Worm (Caenorhabditis elegans) whole organism, midembryonic: ENCODE results near the gene srh-52.

Experiments used
- T22C8.4 ChIP-seq: fragments of 200-800 bp; sonication (Bioruptor generic); IDR thresholded peaks from 2 replicates; pipeline ENCODE4 v1.3.6; 2022; ENCODE audit warnings: missing genetic modification characterization, missing compliant biosample characterization
- cog-1 ChIP-seq: sonication (generic microtip); optimal IDR thresholded peaks from 2 replicates; lab custom pipeline; 2016; ENCODE audit warnings: missing genetic modification characterization, missing compliant biosample characterization
- flt-1 ChIP-seq: fragments of 200-800 bp; sonication (Bioruptor generic); IDR thresholded peaks from 2 replicates; pipeline ENCODE4 v1.3.6; 2022; ENCODE audit warnings: missing genetic modification characterization, missing compliant biosample characterization
- klf-2 ChIP-seq: fragments of 200-800 bp; sonication (Bioruptor generic); conservative IDR thresholded peaks from 2 replicates; pipeline ENCODE4 v1.3.6; 2022; ENCODE audit warnings: missing genetic modification reagents, missing genetic modification characterization, missing compliant biosample characterization
- med-1 ChIP-seq: sonication (generic microtip); optimal IDR thresholded peaks from 2 replicates; lab custom pipeline; 2017; ENCODE audit warnings: missing genetic modification characterization, mild to moderate bottlenecking, missing compliant biosample characterization, antibody characterized with exemption, missing genetic modification reagents; ENCODE audit not compliant: insufficient read depth
- ref-1 ChIP-seq: fragments of 200-800 bp; sonication (Bioruptor generic); conservative IDR thresholded peaks from 2 replicates; pipeline ENCODE4 v1.3.6; 2022; ENCODE audit warnings: missing genetic modification reagents, missing genetic modification characterization, missing compliant biosample characterization
- tab-1 ChIP-seq: fragments of 200-800 bp; sonication (Bioruptor generic); IDR thresholded peaks from 2 replicates; pipeline ENCODE4 v1.3.6; 2022; ENCODE audit warnings: missing genetic modification characterization, missing compliant biosample characterization
- ztf-23 ChIP-seq: fragments of 200-800 bp; sonication (Bioruptor generic); IDR thresholded peaks from 2 replicates; pipeline ENCODE4 v1.3.6; 2022; ENCODE audit warnings: missing genetic modification reagents, missing genetic modification characterization, missing compliant biosample characterization
- ztf-29 ChIP-seq: fragments of 200-800 bp; sonication (Bioruptor generic); IDR thresholded peaks from 2 replicates; pipeline ENCODE4 v1.3.6; 2022; ENCODE audit warnings: missing genetic modification reagents, missing genetic modification characterization, missing compliant biosample characterization

The srh-52 gene

ce11 chrV:15349044-15349443 is 27.1 kb downstream of the srh-52 start, which contains the start of gene clec-230:
TSS of gene clec-230 (minus strand) at chrV:15349144.
- TF ChIP-seq flt-1 (no peak), med-1 (GFP tag; lab: Kevin White, UChicago) (no peak), cog-1 (tag; lab: Kevin White, UChicago) (no peak), ztf-29 (GFP tag; lab: Robert Waterston, UW) (no peak), tab-1 (no peak), T22C8.4 (GFP tag; lab: Robert Waterston, UW) (no peak), klf-2 (GFP tag; lab: Robert Waterston, UW) (no peak), ref-1 (GFP tag; lab: Robert Waterston, UW) (no peak), ztf-23 (GFP tag; lab: Robert Waterston, UW) (no peak)

ce11 chrV:15347292-15347691 is 28.8 kb downstream of the srh-52 start, which contains the start of gene C29F3.3:
TSS of gene C29F3.3 (minus strand) at chrV:15347392.
- TF ChIP-seq flt-1 (no peak), med-1 (GFP tag; lab: Kevin White, UChicago) (no peak), ztf-29 (GFP tag; lab: Robert Waterston, UW) (no peak), T22C8.4 (GFP tag; lab: Robert Waterston, UW) (no peak), ztf-23 (GFP tag; lab: Robert Waterston, UW) (no peak), ref-1 (GFP tag; lab: Robert Waterston, UW) (no peak), klf-2 (GFP tag; lab: Robert Waterston, UW) (no peak), cog-1 (tag; lab: Kevin White, UChicago) (no peak), tab-1 (no peak)

- no peak for TF ChIP-seq ztf-29 (GFP tag; lab: Robert Waterston, UW)
- TF ChIP-seq ztf-23 (GFP tag; lab: Robert Waterston, UW): no peak
- no peak for TF ChIP-seq med-1 (GFP tag; lab: Kevin White, UChicago)
- no peak for TF ChIP-seq ref-1 (GFP tag; lab: Robert Waterston, UW)
- no peak for TF ChIP-seq T22C8.4 (GFP tag; lab: Robert Waterston, UW)
- no peak for TF ChIP-seq tab-1
- TF ChIP-seq klf-2 (GFP tag; lab: Robert Waterston, UW): no peak
- no peak for TF ChIP-seq cog-1 (tag; lab: Kevin White, UChicago)
- TF ChIP-seq flt-1: no peak
These were observed 31.6 kb downstream of the srh-52 start, which contains the start of gene wrt-8 for ce11 chrV:15344481-15344880. TSS of gene wrt-8 (minus strand) at chrV:15344581.

ce11 chrV:15341404-15341803 is 34.7 kb downstream of the srh-52 start, which contains the start of gene clec-229:
TSS of gene clec-229 (minus strand) at chrV:15341504.
- no peak for TF ChIP-seq ref-1 (GFP tag; lab: Robert Waterston, UW)
- no peak for TF ChIP-seq ztf-29 (GFP tag; lab: Robert Waterston, UW)
- no peak for TF ChIP-seq tab-1
- TF ChIP-seq cog-1 (tag; lab: Kevin White, UChicago): no peak
- no peak for TF ChIP-seq med-1 (GFP tag; lab: Kevin White, UChicago)

ce11 chrV:15339363-15339762 is 36.8 kb downstream of the srh-52 start, which contains the start of gene clec-228:
TSS of gene clec-228 (minus strand) at chrV:15339463.
- no peak for TF ChIP-seq tab-1
- TF ChIP-seq med-1 (GFP tag; lab: Kevin White, UChicago): no peak
- no peak for TF ChIP-seq klf-2 (GFP tag; lab: Robert Waterston, UW)
- no peak for TF ChIP-seq flt-1
- TF ChIP-seq ref-1 (GFP tag; lab: Robert Waterston, UW): no peak
- TF ChIP-seq T22C8.4 (GFP tag; lab: Robert Waterston, UW): no peak

ce11 chrV:15337405-15337804 is 38.7 kb downstream of the srh-52 start, which contains the start of gene wrt-7:
TSS of gene wrt-7 (minus strand) at chrV:15337505.
- TF ChIP-seq klf-2 (GFP tag; lab: Robert Waterston, UW): no peak
- no peak for TF ChIP-seq flt-1
- TF ChIP-seq cog-1 (tag; lab: Kevin White, UChicago): no peak
- TF ChIP-seq med-1 (GFP tag; lab: Kevin White, UChicago): no peak
- no peak for TF ChIP-seq tab-1
- no peak for TF ChIP-seq ref-1 (GFP tag; lab: Robert Waterston, UW)
- TF ChIP-seq ztf-29 (GFP tag; lab: Robert Waterston, UW): no peak

- TF ChIP-seq ztf-23 (GFP tag; lab: Robert Waterston, UW): no peak
- TF ChIP-seq ztf-29 (GFP tag; lab: Robert Waterston, UW): no peak
- TF ChIP-seq cog-1 (tag; lab: Kevin White, UChicago): no peak
- TF ChIP-seq flt-1: no peak
- TF ChIP-seq tab-1: no peak
- TF ChIP-seq med-1 (GFP tag; lab: Kevin White, UChicago): no peak
- no peak for TF ChIP-seq T22C8.4 (GFP tag; lab: Robert Waterston, UW)
- no peak for TF ChIP-seq ref-1 (GFP tag; lab: Robert Waterston, UW)
- TF ChIP-seq klf-2 (GFP tag; lab: Robert Waterston, UW): no peak
These were observed 43.3 kb downstream of the srh-52 start, which contains the start of gene srw-113 for ce11 chrV:15332851-15333250. TSS of gene srw-113 (plus strand) at chrV:15333151.

ce11 chrV:15330314-15330713 is 45.8 kb downstream of the srh-52 start, which contains the start of gene srh-295:
TSS of gene srh-295 (plus strand) at chrV:15330614.
- TF ChIP-seq cog-1 (tag; lab: Kevin White, UChicago) (no peak), klf-2 (GFP tag; lab: Robert Waterston, UW) (no peak), ztf-23 (GFP tag; lab: Robert Waterston, UW) (no peak), ref-1 (GFP tag; lab: Robert Waterston, UW) (no peak), ztf-29 (GFP tag; lab: Robert Waterston, UW) (no peak), flt-1 (no peak), T22C8.4 (GFP tag; lab: Robert Waterston, UW) (no peak), med-1 (GFP tag; lab: Kevin White, UChicago) (no peak)

- TF ChIP-seq ref-1 (GFP tag; lab: Robert Waterston, UW) (no peak), tab-1 (no peak), med-1 (GFP tag; lab: Kevin White, UChicago) (no peak), ztf-23 (GFP tag; lab: Robert Waterston, UW) (no peak), klf-2 (GFP tag; lab: Robert Waterston, UW) (no peak), ztf-29 (GFP tag; lab: Robert Waterston, UW) (no peak), T22C8.4 (GFP tag; lab: Robert Waterston, UW) (no peak), flt-1 (no peak), cog-1 (tag; lab: Kevin White, UChicago) (no peak)
These were observed 48.2 kb downstream of the srh-52 start, which contains the start of gene ZK1037.6 for ce11 chrV:15327745-15328447. TSS of gene ZK1037.6 (minus strand) at chrV:15327795.
